Fruit fly (Drosophila melanogaster) whole organism, adult: ENCODE data around the gene Ipp.

ENCODE experiments used
- CG11617 ChIP-seq: fragments of 200-800 bp; sonication (Bioruptor generic); optimal IDR thresholded peaks from 2 replicates; lab custom pipeline; 2017; ENCODE audit warnings: mild to moderate bottlenecking, missing biosample characterization, missing genetic modification reagents, missing genetic modification characterization
- CG33017 ChIP-seq: fragments of 200-800 bp; sonication (Bioruptor generic); optimal IDR thresholded peaks from 2 replicates; lab custom pipeline; 2018; ENCODE audit warnings: missing biosample characterization, mild to moderate bottlenecking, missing genetic modification characterization, moderate library complexity
- cic ChIP-seq: fragments of 200-800 bp; sonication (Bioruptor generic); optimal IDR thresholded peaks from 2 replicates; lab custom pipeline; 2017; ENCODE audit warnings: missing biosample characterization, mild to moderate bottlenecking, missing genetic modification characterization, moderate library complexity
- ovo ChIP-seq: fragments of 200-800 bp; sonication (Bioruptor generic); optimal IDR thresholded peaks from 2 replicates; lab custom pipeline; 2016; ENCODE audit warnings: missing biosample characterization, missing genetic modification characterization

dm6 chr3R:13995933-13996332, 37.3 kb downstream of the Ipp start:
- no peak for TF ChIP-seq cic (GFP tag; lab: Kevin White, UChicago)
- TF ChIP-seq CG11617 (GFP tag; lab: Kevin White, UChicago) = no peak
- no peak for TF ChIP-seq CG33017
- TF ChIP-seq ovo (GFP tag; lab: Kevin White, UChicago) = no peak
